Fruit fly (Drosophila melanogaster): ENCODE measurements around the gene CG14445.
A peak's percentile ranks its signal among the peaks of the same experiment; 100 is the strongest.

- TF ChIP-seq pan (optimal IDR thresholded peaks at IDR 0.05) (peak; percentile 22), CG8478 (optimal IDR thresholded peaks at IDR 0.05) (no peak), EcR (GFP tag; optimal IDR thresholded peaks at IDR 0.05) (no peak), psq (optimal IDR thresholded peaks at IDR 0.05) (no peak), usp (GFP tag; optimal IDR thresholded peaks at IDR 0.05) (no peak)
These were observed 12.6 kb upstream of the CG14445 start, which contains the start of gene sqh for dm6 chrX:6224225-6225190.

Data from whole organism.